Worm (Caenorhabditis elegans): Measurements from ENCODE around the gene F49F1.17.

DNA sequence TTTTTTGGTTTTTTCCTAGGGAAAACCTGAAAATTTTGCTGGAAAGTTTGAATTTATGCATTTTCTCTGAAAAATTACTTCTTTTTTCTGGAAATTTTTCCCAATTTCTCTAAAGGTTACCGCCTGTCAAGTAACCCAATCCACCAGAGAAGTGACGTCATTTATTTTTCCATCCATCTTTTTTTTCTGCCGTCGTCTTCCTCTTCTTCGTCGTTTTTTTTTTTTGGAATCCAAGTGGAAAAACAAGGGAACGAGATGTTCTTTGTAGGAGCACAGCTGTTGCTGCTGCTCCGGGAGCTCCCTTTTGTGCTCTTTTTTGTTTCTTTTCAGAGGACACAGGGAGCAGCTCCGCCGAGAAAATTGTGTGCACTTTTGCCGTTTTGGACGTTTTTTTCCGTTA lies 41.3 kb downstream of the F49F1.17 start:
- TF ChIP-seq snpc-4 (tag; optimal IDR thresholded peaks at IDR 0.05) (no peak), nhr-237 (tag; optimal IDR thresholded peaks at IDR 0.05) (no peak), unc-62 (GFP tag; optimal IDR thresholded peaks at IDR 0.05) (no peak), aly-2 (tag; optimal IDR thresholded peaks at IDR 0.05) (no peak), ceh-82 (tag; optimal IDR thresholded peaks at IDR 0.05) (no peak), ztf-11 (tag; optimal IDR thresholded peaks at IDR 0.05) (no peak), nhr-25 (tag; optimal IDR thresholded peaks at IDR 0.05) (no peak), ztf-4 (tag; optimal IDR thresholded peaks at IDR 0.05) (no peak), elt-3 (tag; optimal IDR thresholded peaks at IDR 0.05) (no peak), peb-1 (tag; optimal IDR thresholded peaks at IDR 0.05) (no peak), egl-27 (tag; optimal IDR thresholded peaks at IDR 0.05) (no peak), ztf-1 (GFP tag; conservative IDR thresholded peaks at IDR 0.05) (no peak)
